Fruit fly (Drosophila melanogaster) whole organism, pupa: Measurements from ENCODE around the gene CG43679.

Experiments used
- CG32121 ChIP-seq: fragments of 200-800 bp; sonication (Bioruptor generic); IDR thresholded peaks from 2 replicates; pipeline ENCODE4 v1.3.6; 2022; ENCODE audit warnings: missing biosample characterization, missing genetic modification characterization
- Pif1A ChIP-seq: fragments of 200-800 bp; sonication (Bioruptor generic); optimal IDR thresholded peaks from 3 replicates; lab custom pipeline; 2016; ENCODE audit warnings: missing biosample characterization, missing genetic modification characterization

DNA sequence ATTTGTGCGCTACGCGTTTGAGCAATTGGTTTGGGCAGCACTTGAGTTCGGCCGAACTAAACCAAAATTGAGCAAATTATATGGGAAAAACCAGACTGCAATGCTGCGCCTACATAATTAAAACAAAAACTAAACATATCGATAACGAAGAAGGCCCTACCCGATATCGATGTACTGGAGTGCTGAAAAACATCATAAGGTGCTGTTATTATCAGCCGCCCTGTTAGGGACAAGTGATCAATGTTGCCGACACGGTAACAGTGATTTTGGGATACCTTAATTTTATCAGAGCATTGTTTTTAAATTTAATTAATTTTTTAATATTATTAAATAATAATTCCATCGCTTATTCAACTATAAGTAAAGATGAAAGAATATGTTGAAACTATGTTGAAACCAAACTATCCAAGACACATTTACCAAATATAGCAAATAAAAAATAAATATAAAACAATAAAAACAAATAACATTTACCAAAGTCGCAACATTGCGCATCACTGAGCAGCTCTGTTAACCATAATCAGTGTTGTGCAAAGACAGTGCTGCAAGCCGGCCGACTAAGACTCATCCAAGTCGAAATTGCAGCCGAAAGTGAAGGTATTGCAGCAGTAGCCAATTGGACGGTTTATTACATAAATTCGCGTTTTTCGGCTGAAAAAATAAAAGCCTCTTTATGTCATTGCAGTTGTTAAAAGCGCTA is 43.5 kb upstream of the CG43679 start, which contains the start of the genes sstn, Plp and GlyRS:
- TF ChIP-seq Pif1A (GFP tag; lab: Kevin White, UChicago), result no peak
- TF ChIP-seq CG32121 (GFP tag; lab: Robert Waterston, UW), result no peak
